Worm (Caenorhabditis elegans): ENCODE data around the gene F42A10.9.

The F42A10.9 gene

ce11 chrIII:6207881-6208280 lies 43.5 kb downstream of the F42A10.9 start, which contains the start of gene C23G10.2 (continued):
- TF ChIP-seq ztf-3 (GFP tag; optimal IDR thresholded peaks at IDR 0.05), result no peak
- peak; percentile 39 for TF ChIP-seq tbp1 (GFP tag; optimal IDR thresholded peaks at IDR 0.05)
- peak; percentile 70; the same call in 1 of the 2 replicates for TF ChIP-seq ekl-4 (GFP tag; IDR thresholded peaks at IDR 0.05)
- no peak for TF ChIP-seq egl-18 (GFP tag; IDR thresholded peaks at IDR 0.05)
- TF ChIP-seq Y53F4B.3 (GFP tag; IDR thresholded peaks at IDR 0.05), result no peak
- TF ChIP-seq die-1 (tag; optimal IDR thresholded peaks at IDR 0.05), result peak; percentile 31
- TF ChIP-seq atf-7 (tag; optimal IDR thresholded peaks at IDR 0.05), result peak; percentile 18
- TF ChIP-seq dox-1 (GFP tag; IDR thresholded peaks at IDR 0.05), result peak; percentile 31; the same call in 1 of the 2 replicates
- peak; percentile 32 for TF ChIP-seq F33H1.4 (GFP tag; IDR thresholded peaks at IDR 0.05)
- TF ChIP-seq dpl-1 (GFP tag; optimal IDR thresholded peaks at IDR 0.05), result no peak

- peak; percentile 32 for TF ChIP-seq F49E8.2 (tag; optimal IDR thresholded peaks at IDR 0.05; ENCODE audit: insufficient read depth)
- TF ChIP-seq Y79H2A.3 (GFP tag; conservative IDR thresholded peaks at IDR 0.05), result no peak
Measured at ce11 chrIII:6208984-6209383, 44.6 kb downstream of the F42A10.9 start, which contains the start of gene C23G10.1. TSS of gene C23G10.1 (plus strand) at chrIII:6209284.

ce11 chrIII:6210215-6210822 lies 45.9 kb downstream of the F42A10.9 start:
- TF ChIP-seq B0336.3 (GFP tag; IDR thresholded peaks at IDR 0.05), result peak; percentile 63
- 0 out of 2 replicates have a peak, but pooled peaks have one; percentile 40 for TF ChIP-seq rcor-1 (GFP tag; IDR thresholded peaks at IDR 0.05)
- TF ChIP-seq hmg-1.2 (GFP tag; IDR thresholded peaks at IDR 0.05), result peak; percentile 86
- no peak for TF ChIP-seq ztf-22 (GFP tag; optimal IDR thresholded peaks at IDR 0.05)
- peak; percentile 21 for TF ChIP-seq repo-1 (tag; optimal IDR thresholded peaks at IDR 0.05)
- no peak for TF ChIP-seq ama-1 (optimal IDR thresholded peaks at IDR 0.05)
- TF ChIP-seq ama-1 (GFP tag; optimal IDR thresholded peaks at IDR 0.05), result peak in 1 of 2 experiments; percentile 35
- no peak for TF ChIP-seq fkh-3 (tag; optimal IDR thresholded peaks at IDR 0.05)
- TF ChIP-seq rpc-1 (optimal IDR thresholded peaks at IDR 0.05), result no peak
- peak; percentile 7 for TF ChIP-seq rpc-1 (tag; optimal IDR thresholded peaks at IDR 0.05)
- 0 out of 2 replicates have a peak, but pooled peaks have one; percentile 9 for TF ChIP-seq lir-1 (GFP tag; conservative IDR thresholded peaks at IDR 0.05)
- peak; percentile 4 for TF ChIP-seq B0261.1 (tag; optimal IDR thresholded peaks at IDR 0.05)
- peak; percentile 85; the same call in 1 of the 2 replicates for TF ChIP-seq attf-6 (GFP tag; IDR thresholded peaks at IDR 0.05)
- peak; percentile 68 for TF ChIP-seq madf-6 (GFP tag; IDR thresholded peaks at IDR 0.05)
- TF ChIP-seq F10E7.11 (tag; optimal IDR thresholded peaks at IDR 0.05), result no peak
- TF ChIP-seq mes-4 (tag; optimal IDR thresholded peaks at IDR 0.05), result no peak
- TF ChIP-seq hrde-1 (tag; optimal IDR thresholded peaks at IDR 0.05; ENCODE audit: borderline replicate concordance), result peak; percentile 85
- TF ChIP-seq lin-26 (GFP tag; IDR thresholded peaks at IDR 0.05), result peak; percentile 66; the same call in 1 of the 2 replicates
- TF ChIP-seq tlf-1 (GFP tag; optimal IDR thresholded peaks at IDR 0.05), result peak; percentile 34
- TF ChIP-seq lsl-1 (GFP tag; optimal IDR thresholded peaks at IDR 0.05), result peak; percentile 62
- TF ChIP-seq hlh-12 (tag; optimal IDR thresholded peaks at IDR 0.05), result no peak
- TF ChIP-seq him-1 (tag; optimal IDR thresholded peaks at IDR 0.05), result peak; percentile 73
- peak; percentile 73 for TF ChIP-seq tbp1 (GFP tag; optimal IDR thresholded peaks at IDR 0.05)
- peak; percentile 80 for TF ChIP-seq D2030.7 (GFP tag; IDR thresholded peaks at IDR 0.05)
- peak; percentile 35; the same call in 1 of the 2 replicates for TF ChIP-seq F33H1.4 (GFP tag; IDR thresholded peaks at IDR 0.05)
- peak in 1 of 2 experiments; percentile 27 for TF ChIP-seq rec-8 (tag; optimal IDR thresholded peaks at IDR 0.05)
- TF ChIP-seq chd-7 (tag; optimal IDR thresholded peaks at IDR 0.05), result peak; percentile 32
- TF ChIP-seq ztf-28 (GFP tag; IDR thresholded peaks at IDR 0.05), result no peak
- peak; percentile 69 for TF ChIP-seq snpc-3.4 (tag; optimal IDR thresholded peaks at IDR 0.05)
- TF ChIP-seq snpc-4 (GFP tag; optimal IDR thresholded peaks at IDR 0.05), result peak; percentile 90
- peak; percentile 85 to 93 (median 90) for TF ChIP-seq snpc-4 (tag; optimal IDR thresholded peaks at IDR 0.05)
- TF ChIP-seq snpc-1.3 (tag; optimal IDR thresholded peaks at IDR 0.05; ENCODE audit: insufficient read depth), result peak; percentile 71
- peak; percentile 67 for TF ChIP-seq ztf-18 (tag; optimal IDR thresholded peaks at IDR 0.05)
- no peak for TF ChIP-seq Y56A3A.18 (GFP tag; IDR thresholded peaks at IDR 0.05)
- TF ChIP-seq athp-1 (tag; optimal IDR thresholded peaks at IDR 0.05), result peak; percentile 64

All from whole organism, young adult.